Fruit fly (Drosophila melanogaster) whole organism, embryonic: ENCODE results near the gene CG3919.
A peak's percentile ranks its signal among the peaks of the same experiment; 100 is the strongest.

Source experiments
- Atf3 ChIP-seq: fragments of 200-800 bp; sonication (Bioruptor generic); optimal IDR thresholded peaks from 3 replicates; lab custom pipeline; 2016; ENCODE audit warnings: missing biosample characterization, missing genetic modification characterization
- CG10959 ChIP-seq: fragments of 200-800 bp; sonication (Bioruptor generic); IDR thresholded peaks from 2 replicates; pipeline ENCODE4 v1.3.6; 2022; ENCODE audit warnings: missing biosample characterization, missing genetic modification characterization
- CG11093 ChIP-seq: fragments of 200-800 bp; sonication (Bioruptor generic); IDR thresholded peaks from 3 replicates; pipeline ENCODE4 v1.3.6; 2022; ENCODE audit warnings: missing biosample characterization, missing genetic modification characterization
- CG11560 ChIP-seq: fragments of 200-800 bp; sonication (Bioruptor generic); IDR thresholded peaks from 3 replicates; pipeline ENCODE4 v1.3.6; 2022; ENCODE audit warnings: missing biosample characterization, missing genetic modification characterization
- CG12219 ChIP-seq: fragments of 200-800 bp; sonication (Bioruptor generic); optimal IDR thresholded peaks from 3 replicates; lab custom pipeline; 2018; ENCODE audit warnings: missing biosample characterization, mild to moderate bottlenecking, missing genetic modification characterization
- CG12299 ChIP-seq: fragments of 200-800 bp; sonication (Bioruptor generic); optimal IDR thresholded peaks from 2 replicates; lab custom pipeline; 2018; ENCODE audit warnings: missing biosample characterization, mild to moderate bottlenecking, missing genetic modification characterization
- CG13296 ChIP-seq: fragments of 200-800 bp; sonication (Bioruptor generic); optimal IDR thresholded peaks from 3 replicates; lab custom pipeline; 2018; ENCODE audit warnings: missing biosample characterization, mild to moderate bottlenecking, missing genetic modification characterization
- CG13424 ChIP-seq: fragments of 200-800 bp; sonication (Bioruptor generic); optimal IDR thresholded peaks from 2 replicates; lab custom pipeline; 2019; ENCODE audit warnings: missing biosample characterization, mild to moderate bottlenecking, missing genetic modification characterization, moderate library complexity
- CG13894 ChIP-seq: fragments of 200-800 bp; sonication (Bioruptor generic); optimal IDR thresholded peaks from 3 replicates; lab custom pipeline; 2018; ENCODE audit warnings: missing biosample characterization, mild to moderate bottlenecking, missing genetic modification characterization, moderate library complexity
- CG15696 ChIP-seq: fragments of 200-800 bp; sonication (Bioruptor generic); optimal IDR thresholded peaks from 2 replicates; lab custom pipeline; 2019; ENCODE audit warnings: missing biosample characterization, mild to moderate bottlenecking, missing genetic modification characterization, moderate library complexity
- CG1603 ChIP-seq: fragments of 200-800 bp; sonication (Bioruptor generic); optimal IDR thresholded peaks from 2 replicates; lab custom pipeline; 2019; ENCODE audit warnings: missing biosample characterization, mild to moderate bottlenecking, missing genetic modification characterization, moderate library complexity
- CG17361 ChIP-seq: fragments of 200-800 bp; sonication (Bioruptor generic); IDR thresholded peaks from 3 replicates; pipeline ENCODE4 v1.3.6; 2022; ENCODE audit warnings: missing biosample characterization, missing genetic modification characterization
- CG17385 ChIP-seq: fragments of 200-800 bp; sonication (Bioruptor generic); optimal IDR thresholded peaks from 3 replicates; lab custom pipeline; 2018; ENCODE audit warnings: missing biosample characterization, mild to moderate bottlenecking, missing genetic modification characterization
- CG18262 ChIP-seq: fragments of 200-800 bp; optimal IDR thresholded peaks from 3 replicates; lab custom pipeline; 2019; ENCODE audit warnings: missing biosample characterization, mild to moderate bottlenecking, missing genetic modification characterization, moderate library complexity
- CG31224 ChIP-seq: fragments of 200-800 bp; sonication (Bioruptor generic); IDR thresholded peaks from 2 replicates; pipeline ENCODE4 v1.3.6; 2022; ENCODE audit warnings: missing biosample characterization, missing genetic modification characterization
- CG32532 ChIP-seq: fragments of 200-800 bp; sonication (Bioruptor generic); IDR thresholded peaks from 2 replicates; pipeline ENCODE4 v1.3.6; 2022; ENCODE audit warnings: missing biosample characterization, missing genetic modification characterization
- CG33213 ChIP-seq: fragments of 200-800 bp; sonication (Bioruptor generic); optimal IDR thresholded peaks from 3 replicates; lab custom pipeline; 2016; ENCODE audit warnings: missing biosample characterization, missing genetic modification characterization
- CG42726 ChIP-seq: fragments of 200-800 bp; sonication (Bioruptor generic); IDR thresholded peaks from 2 replicates; pipeline ENCODE4 v1.3.6; 2022; ENCODE audit warnings: missing biosample characterization, missing genetic modification characterization; ENCODE audit not compliant: partially characterized antibody
- CG7839 ChIP-seq: fragments of 200-800 bp; sonication (Bioruptor generic); optimal IDR thresholded peaks from 3 replicates; lab custom pipeline; 2018; ENCODE audit warnings: missing biosample characterization, mild to moderate bottlenecking, missing genetic modification characterization, moderate library complexity
- CG9727 ChIP-seq: fragments of 200-800 bp; sonication (Bioruptor generic); optimal IDR thresholded peaks from 3 replicates; lab custom pipeline; 2017; ENCODE audit warnings: missing biosample characterization, mild to moderate bottlenecking, missing genetic modification characterization
- CHES-1-like ChIP-seq: fragments of 200-800 bp; sonication (Bioruptor generic); optimal IDR thresholded peaks from 2 replicates; lab custom pipeline; 2016; ENCODE audit warnings: missing biosample characterization, missing genetic modification characterization
- D ChIP-seq, 2 experiments: fragments of 200-800 bp in 1 of 2; fragments of >200 bp in 1 of 2; sonication (Bioruptor generic) in 1 of 2; optimal IDR thresholded peaks; 2 replicates in 1 of 2; 3 replicates in 1 of 2; lab custom pipeline; 2017; ENCODE audit warnings: mild to moderate bottlenecking in 1 of 2, missing biosample characterization in 1 of 2, missing genetic modification characterization in 1 of 2, missing genetic modification reagents in 1 of 2
- Deaf1 ChIP-seq: fragments of 200-800 bp; optimal IDR thresholded peaks from 3 replicates; lab custom pipeline; 2019; ENCODE audit warnings: missing biosample characterization, mild to moderate bottlenecking, missing genetic modification characterization, moderate library complexity
- Doc2 ChIP-seq: fragments of 200-800 bp; sonication (Bioruptor generic); IDR thresholded peaks from 2 replicates; pipeline ENCODE4 v1.3.6; 2022; ENCODE audit warnings: missing biosample characterization, missing genetic modification characterization
- Eip74EF ChIP-seq, 2 experiments: fragments of 200-800 bp in 1 of 2; fragments of >200 bp in 1 of 2; sonication (Bioruptor generic) in 1 of 2; optimal IDR thresholded peaks; 2 replicates each; lab custom pipeline; 2017 to 2019; ENCODE audit warnings: missing biosample characterization in 2 of 2, missing genetic modification characterization in 2 of 2, mild to moderate bottlenecking in 1 of 2, moderate library complexity in 1 of 2
- HmgD ChIP-seq: fragments of 200-800 bp; sonication (Bioruptor generic); optimal IDR thresholded peaks from 3 replicates; lab custom pipeline; 2016; ENCODE audit warnings: missing biosample characterization, missing genetic modification characterization
- Hr39 ChIP-seq: fragments of >200 bp; optimal IDR thresholded peaks from 2 replicates; lab custom pipeline; 2017
- Hr51 ChIP-seq, 2 experiments: fragments of 200-800 bp; sonication (Bioruptor generic); optimal IDR thresholded peaks; 2 replicates in 1 of 2; 3 replicates in 1 of 2; lab custom pipeline; 2016 to 2018; ENCODE audit warnings: missing biosample characterization in 2 of 2, missing genetic modification characterization in 2 of 2, mild to moderate bottlenecking in 1 of 2, moderate library complexity in 1 of 2
- Hr78 ChIP-seq, 2 experiments: fragments of 200-800 bp in 1 of 2; fragments of >200 bp in 1 of 2; sonication (Bioruptor generic) in 1 of 2; optimal IDR thresholded peaks; 2 replicates each; lab custom pipeline; 2017 to 2019; ENCODE audit warnings: missing biosample characterization in 2 of 2, missing genetic modification characterization in 2 of 2, mild to moderate bottlenecking in 1 of 2, moderate library complexity in 1 of 2
- Mad ChIP-seq: fragments of 200-800 bp; sonication (Bioruptor generic); optimal IDR thresholded peaks from 2 replicates; lab custom pipeline; 2016; ENCODE audit warnings: missing biosample characterization, missing genetic modification characterization
- Max ChIP-seq: fragments of 200-800 bp; sonication (Bioruptor generic); optimal IDR thresholded peaks from 2 replicates; lab custom pipeline; 2016; ENCODE audit warnings: missing biosample characterization, mild to moderate bottlenecking, missing genetic modification characterization
- Myb ChIP-seq: fragments of 200-800 bp; sonication (Bioruptor generic); optimal IDR thresholded peaks from 2 replicates; lab custom pipeline; 2016; ENCODE audit warnings: missing biosample characterization, missing genetic modification characterization
- Sry-β ChIP-seq: fragments of 200-800 bp; sonication (Bioruptor generic); optimal IDR thresholded peaks from 2 replicates; lab custom pipeline; 2018; ENCODE audit warnings: missing biosample characterization, mild to moderate bottlenecking, missing genetic modification characterization, moderate library complexity
- Sry-δ ChIP-seq: fragments of 200-800 bp; sonication (Bioruptor generic); optimal IDR thresholded peaks from 2 replicates; lab custom pipeline; 2016; ENCODE audit warnings: missing biosample characterization, missing genetic modification characterization
- YL-1 ChIP-seq: fragments of 200-800 bp; sonication (Bioruptor generic); optimal IDR thresholded peaks from 3 replicates; lab custom pipeline; 2017; ENCODE audit warnings: missing biosample characterization, mild to moderate bottlenecking, missing genetic modification characterization
- ab ChIP-seq: fragments of 200-800 bp; sonication (Bioruptor generic); optimal IDR thresholded peaks from 2 replicates; lab custom pipeline; 2016; ENCODE audit warnings: missing biosample characterization, missing genetic modification characterization
- bowl ChIP-seq: fragments of 200-800 bp; sonication (Bioruptor generic); IDR thresholded peaks from 2 replicates; pipeline ENCODE4 v1.3.6; 2022; ENCODE audit warnings: missing biosample characterization, missing genetic modification characterization
- caup ChIP-seq: fragments of 200-800 bp; sonication (Bioruptor generic); optimal IDR thresholded peaks from 3 replicates; lab custom pipeline; 2017; ENCODE audit warnings: missing biosample characterization, mild to moderate bottlenecking, missing genetic modification characterization, moderate library complexity; ENCODE audit not compliant: severe bottlenecking
- dmrt99B ChIP-seq: fragments of 200-800 bp; sonication (Bioruptor generic); optimal IDR thresholded peaks from 2 replicates; lab custom pipeline; 2018; ENCODE audit warnings: missing biosample characterization, mild to moderate bottlenecking, missing genetic modification characterization, moderate library complexity
- en ChIP-seq: fragments of 200-800 bp; sonication (Bioruptor generic); optimal IDR thresholded peaks from 2 replicates; lab custom pipeline; 2016; ENCODE audit warnings: missing biosample characterization, missing genetic modification characterization
- fru ChIP-seq: fragments of >200 bp; optimal IDR thresholded peaks from 2 replicates; lab custom pipeline; 2017
- ham ChIP-seq: fragments of 200-800 bp; sonication (Bioruptor generic); IDR thresholded peaks from 2 replicates; pipeline ENCODE4 v1.3.6; 2022; ENCODE audit warnings: missing biosample characterization, missing genetic modification characterization
- hbn ChIP-seq: fragments of 200-800 bp; sonication (Bioruptor generic); IDR thresholded peaks from 2 replicates; pipeline ENCODE4 v1.3.6; 2022; ENCODE audit warnings: missing biosample characterization, missing genetic modification characterization; ENCODE audit not compliant: partially characterized antibody
- ken ChIP-seq: fragments of 200-800 bp; sonication (Bioruptor generic); IDR thresholded peaks from 3 replicates; pipeline ENCODE4 v1.3.6; 2022; ENCODE audit warnings: missing biosample characterization, missing genetic modification characterization
- knrl ChIP-seq: fragments of 200-800 bp; sonication (Bioruptor generic); IDR thresholded peaks from 3 replicates; pipeline ENCODE4 v1.3.6; 2022; ENCODE audit warnings: missing biosample characterization, missing genetic modification characterization; ENCODE audit not compliant: partially characterized antibody
- mirr ChIP-seq: fragments of 200-800 bp; sonication (Bioruptor generic); optimal IDR thresholded peaks from 3 replicates; lab custom pipeline; 2018; ENCODE audit warnings: missing biosample characterization, mild to moderate bottlenecking, missing genetic modification characterization
- phol ChIP-seq: fragments of 200-800 bp; sonication (Bioruptor generic); optimal IDR thresholded peaks from 3 replicates; lab custom pipeline; 2018; ENCODE audit warnings: missing biosample characterization, mild to moderate bottlenecking, missing genetic modification characterization, moderate library complexity
- tup ChIP-seq: fragments of 200-800 bp; sonication (Bioruptor generic); optimal IDR thresholded peaks from 2 replicates; lab custom pipeline; 2016; ENCODE audit warnings: missing biosample characterization, mild to moderate bottlenecking, missing genetic modification characterization, moderate library complexity
- vfl ChIP-seq: fragments of 200-800 bp; sonication (Bioruptor generic); optimal IDR thresholded peaks from 2 replicates; lab custom pipeline; 2016; ENCODE audit warnings: missing biosample characterization, missing genetic modification characterization
- wor ChIP-seq: fragments of 200-800 bp; sonication (Bioruptor generic); IDR thresholded peaks from 2 replicates; pipeline ENCODE4 v1.3.6; 2022; ENCODE audit warnings: missing biosample characterization, missing genetic modification characterization
- yki ChIP-seq: fragments of >200 bp; optimal IDR thresholded peaks from 3 replicates; lab custom pipeline; 2018

The CG3919 gene

dm6 chr3L:14410892-14411291 lies 466 bp downstream of the CG3919 start (continued):
- TF ChIP-seq Max (GFP tag; lab: Kevin White, UChicago) (no peak), CG12219 (GFP tag; lab: Kevin White, UChicago) (peak; percentile 23), CG12299 (tag; lab: Kevin White, UChicago) (no peak), CG13296 (GFP tag; lab: Kevin White, UChicago) (no peak), knrl (GFP tag; lab: Robert Waterston, UW) (no peak), yki (no peak), CG42726 (GFP tag; lab: Robert Waterston, UW) (no peak), CG31224 (GFP tag; lab: Robert Waterston, UW) (no peak), Hr51 (GFP tag; optimal IDR thresholded peaks at IDR 0.05; lab: Kevin White, UChicago) (peak in 1 of 2 experiments; percentile 43), phol (tag; lab: Kevin White, UChicago) (peak; percentile 46), CG11560 (tag; lab: Robert Waterston, UW) (no peak), D (optimal IDR thresholded peaks at IDR 0.05; lab: Kevin White, UChicago) (no peak), D (GFP tag; optimal IDR thresholded peaks at IDR 0.05; lab: Kevin White, UChicago) (no peak), wor (GFP tag; lab: Robert Waterston, UW) (no peak), ken (GFP tag; lab: Robert Waterston, UW) (no peak), Deaf1 (tag; lab: Kevin White, UChicago) (no peak), Doc2 (no peak), Hr39 (no peak), dmrt99B (no peak), Myb (GFP tag; lab: Kevin White, UChicago) (no peak), CG15696 (peak; percentile 30), CG32532 (GFP tag; lab: Robert Waterston, UW) (peak; percentile 46; the same call in 1 of the 2 replicates), YL-1 (GFP tag; lab: Kevin White, UChicago) (no peak), CG9727 (peak; percentile 11), en (no peak), CG33213 (GFP tag; lab: Kevin White, UChicago) (no peak), hbn (GFP tag; lab: Robert Waterston, UW) (no peak), mirr (no peak), fru (lab: Kevin White, UChicago) (no peak), CG7839 (tag; lab: Kevin White, UChicago) (peak; percentile 42), bowl (GFP tag; lab: Robert Waterston, UW) (no peak), vfl (GFP tag; lab: Kevin White, UChicago) (no peak), HmgD (GFP tag; lab: Kevin White, UChicago) (no peak), Eip74EF (GFP tag; optimal IDR thresholded peaks at IDR 0.05; lab: Kevin White, UChicago) (no peak), CG13894 (no peak), CG17361 (GFP tag; lab: Robert Waterston, UW) (no peak), Sry-β (GFP tag; lab: Kevin White, UChicago) (no peak), Sry-δ (no peak), caup (GFP tag; lab: Kevin White, UChicago) (no peak), CG18262 (tag; lab: Kevin White, UChicago) (peak; percentile 47), CG17385 (GFP tag; lab: Kevin White, UChicago) (peak; percentile 7), CHES-1-like (GFP tag; lab: Kevin White, UChicago) (no peak), Atf3 (GFP tag; lab: Kevin White, UChicago) (no peak), tup (GFP tag; lab: Kevin White, UChicago) (no peak), Hr78 (GFP tag; optimal IDR thresholded peaks at IDR 0.05; lab: Kevin White, UChicago) (no peak), CG1603 (tag; lab: Kevin White, UChicago) (no peak), CG11093 (GFP tag; lab: Robert Waterston, UW) (no peak), Mad (GFP tag; lab: Kevin White, UChicago) (peak; percentile 5), ab (no peak), ham (GFP tag; lab: Robert Waterston, UW) (no peak), CG13424 (peak; percentile 51), CG10959 (GFP tag; lab: Robert Waterston, UW) (no peak)
